Fruit fly (Drosophila melanogaster) whole organism, embryonic: ENCODE data around the gene CG12016.

Experiments
- ATbp ChIP-seq: fragments of 200-800 bp; sonication (Bioruptor generic); optimal IDR thresholded peaks from 2 replicates; lab custom pipeline; 2017; ENCODE audit warnings: missing biosample characterization, mild to moderate bottlenecking, missing genetic modification characterization, missing genetic modification reagents
- C15 ChIP-seq: fragments of 200-800 bp; sonication (Bioruptor generic); IDR thresholded peaks from 3 replicates; pipeline ENCODE4 v1.3.6; 2022; ENCODE audit warnings: missing biosample characterization, missing genetic modification characterization
- CG10321 ChIP-seq: fragments of 200-800 bp; sonication (Bioruptor generic); IDR thresholded peaks from 2 replicates; pipeline ENCODE4 v1.3.6; 2022; ENCODE audit warnings: missing biosample characterization, missing genetic modification characterization
- CG10431 ChIP-seq: fragments of 200-800 bp; sonication (Bioruptor generic); optimal IDR thresholded peaks from 3 replicates; lab custom pipeline; 2018; ENCODE audit warnings: missing biosample characterization, mild to moderate bottlenecking, missing genetic modification characterization
- CG10979 ChIP-seq: fragments of 200-800 bp; sonication (Bioruptor generic); optimal IDR thresholded peaks from 2 replicates; lab custom pipeline; 2018; ENCODE audit warnings: missing biosample characterization, mild to moderate bottlenecking, missing genetic modification characterization, moderate library complexity
- CG11695 ChIP-seq: fragments of 200-800 bp; sonication (Bioruptor generic); IDR thresholded peaks from 3 replicates; pipeline ENCODE4 v1.3.6; 2022; ENCODE audit warnings: missing biosample characterization, missing genetic modification characterization
- CG11696 ChIP-seq: fragments of 200-800 bp; sonication (Bioruptor generic); IDR thresholded peaks from 2 replicates; pipeline ENCODE4 v1.3.6; 2022; ENCODE audit warnings: missing biosample characterization, missing genetic modification characterization
- CG12299 ChIP-seq: fragments of 200-800 bp; sonication (Bioruptor generic); optimal IDR thresholded peaks from 2 replicates; lab custom pipeline; 2018; ENCODE audit warnings: missing biosample characterization, mild to moderate bottlenecking, missing genetic modification characterization
- CG14014 ChIP-seq: fragments of 200-800 bp; sonication (Bioruptor generic); IDR thresholded peaks from 2 replicates; pipeline ENCODE4 v1.3.6; 2022; ENCODE audit warnings: missing biosample characterization, missing genetic modification characterization
- CG14710 ChIP-seq: fragments of 200-800 bp; sonication (Bioruptor generic); optimal IDR thresholded peaks from 3 replicates; lab custom pipeline; 2019; ENCODE audit warnings: missing biosample characterization, mild to moderate bottlenecking, missing genetic modification characterization, moderate library complexity
- CG15601 ChIP-seq: fragments of 200-800 bp; sonication (Bioruptor generic); optimal IDR thresholded peaks from 3 replicates; lab custom pipeline; 2019; ENCODE audit warnings: missing biosample characterization, mild to moderate bottlenecking, missing genetic modification characterization, moderate library complexity
- CG1602 ChIP-seq: fragments of 200-800 bp; sonication (Bioruptor generic); optimal IDR thresholded peaks from 3 replicates; lab custom pipeline; 2016; ENCODE audit warnings: missing biosample characterization, missing genetic modification characterization
- CG1792 ChIP-seq: fragments of 200-800 bp; sonication (Bioruptor generic); optimal IDR thresholded peaks from 2 replicates; lab custom pipeline; 2016; ENCODE audit warnings: missing biosample characterization, missing genetic modification characterization
- CG18262 ChIP-seq: fragments of 200-800 bp; optimal IDR thresholded peaks from 3 replicates; lab custom pipeline; 2019; ENCODE audit warnings: missing biosample characterization, mild to moderate bottlenecking, missing genetic modification characterization, moderate library complexity
- CG1832 ChIP-seq: fragments of 200-800 bp; sonication (Bioruptor generic); optimal IDR thresholded peaks from 2 replicates; lab custom pipeline; 2017; ENCODE audit warnings: missing biosample characterization, mild to moderate bottlenecking, missing genetic modification characterization, inconsistent platforms
- CG2202 ChIP-seq: fragments of 200-800 bp; sonication (Bioruptor generic); optimal IDR thresholded peaks from 2 replicates; lab custom pipeline; 2018; ENCODE audit warnings: missing biosample characterization, mild to moderate bottlenecking, missing genetic modification characterization
- CG2875 ChIP-seq: fragments of 200-800 bp; sonication (Bioruptor generic); optimal IDR thresholded peaks from 2 replicates; lab custom pipeline; 2017; ENCODE audit warnings: missing biosample characterization, mild to moderate bottlenecking, missing genetic modification characterization, missing genetic modification reagents
- CG3065 ChIP-seq: fragments of 200-800 bp; sonication (Bioruptor generic); optimal IDR thresholded peaks from 2 replicates; lab custom pipeline; 2016; ENCODE audit warnings: missing biosample characterization, missing genetic modification characterization
- CG34422 ChIP-seq: fragments of 200-800 bp; sonication (Bioruptor generic); IDR thresholded peaks from 3 replicates; pipeline ENCODE4 v1.3.6; 2022; ENCODE audit warnings: missing biosample characterization, missing genetic modification characterization
- CG42726 ChIP-seq: fragments of 200-800 bp; sonication (Bioruptor generic); IDR thresholded peaks from 2 replicates; pipeline ENCODE4 v1.3.6; 2022; ENCODE audit warnings: missing biosample characterization, missing genetic modification characterization; ENCODE audit not compliant: partially characterized antibody
- CG6254 ChIP-seq: fragments of 200-800 bp; sonication (Bioruptor generic); optimal IDR thresholded peaks from 3 replicates; lab custom pipeline; 2017; ENCODE audit warnings: mild to moderate bottlenecking, missing biosample characterization, missing genetic modification reagents, missing genetic modification characterization
- CG6654 ChIP-seq: fragments of 200-800 bp; sonication (Bioruptor generic); optimal IDR thresholded peaks from 2 replicates; lab custom pipeline; 2017; ENCODE audit warnings: missing biosample characterization, mild to moderate bottlenecking, missing genetic modification characterization
- CG6791 ChIP-seq: fragments of 200-800 bp; sonication (Bioruptor generic); IDR thresholded peaks from 3 replicates; pipeline ENCODE4 v1.3.6; 2022; ENCODE audit warnings: missing biosample characterization, missing genetic modification characterization; ENCODE audit not compliant: partially characterized antibody
- CG8281 ChIP-seq: fragments of 200-800 bp; sonication (Bioruptor generic); optimal IDR thresholded peaks from 2 replicates; lab custom pipeline; 2018; ENCODE audit warnings: missing biosample characterization, mild to moderate bottlenecking, missing genetic modification characterization, moderate library complexity
- CG8765 ChIP-seq: fragments of 200-800 bp; sonication (Bioruptor generic); IDR thresholded peaks from 2 replicates; pipeline ENCODE4 v1.3.6; 2022; ENCODE audit warnings: missing biosample characterization, missing genetic modification characterization
- CG9797 ChIP-seq: fragments of 200-800 bp; sonication (Bioruptor generic); optimal IDR thresholded peaks from 3 replicates; lab custom pipeline; 2018; ENCODE audit warnings: missing biosample characterization, mild to moderate bottlenecking, missing genetic modification characterization
- CG9817 ChIP-seq: fragments of 200-800 bp; sonication (Bioruptor generic); optimal IDR thresholded peaks from 2 replicates; lab custom pipeline; 2018; ENCODE audit warnings: missing biosample characterization, mild to moderate bottlenecking, missing genetic modification characterization, moderate library complexity
- D19B ChIP-seq: fragments of 200-800 bp; sonication (Bioruptor generic); optimal IDR thresholded peaks from 2 replicates; lab custom pipeline; 2017; ENCODE audit warnings: missing biosample characterization, mild to moderate bottlenecking, missing genetic modification characterization
- Doc3 ChIP-seq: fragments of 200-800 bp; sonication (Bioruptor generic); IDR thresholded peaks from 3 replicates; pipeline ENCODE4 v1.3.6; 2022; ENCODE audit warnings: missing biosample characterization, missing genetic modification characterization; ENCODE audit not compliant: partially characterized antibody
- Dref ChIP-seq: fragments of 200-800 bp; sonication (Bioruptor generic); IDR thresholded peaks from 2 replicates; pipeline ENCODE4 v1.3.6; 2022; ENCODE audit warnings: missing biosample characterization, missing genetic modification characterization
- Ets65A ChIP-seq: fragments of 200-800 bp; sonication (Bioruptor generic); peaks from one replicate; lab custom pipeline; 2016; ENCODE audit warnings: missing biosample characterization, missing genetic modification characterization
- Max ChIP-seq: fragments of 200-800 bp; sonication (Bioruptor generic); optimal IDR thresholded peaks from 2 replicates; lab custom pipeline; 2016; ENCODE audit warnings: missing biosample characterization, mild to moderate bottlenecking, missing genetic modification characterization
- Opbp ChIP-seq: fragments of 200-800 bp; sonication (Bioruptor generic); IDR thresholded peaks from 3 replicates; pipeline ENCODE4 v1.3.6; 2022; ENCODE audit warnings: missing biosample characterization, missing genetic modification characterization; ENCODE audit not compliant: partially characterized antibody
- TFAM ChIP-seq: fragments of 200-800 bp; sonication (Bioruptor generic); optimal IDR thresholded peaks from 2 replicates; lab custom pipeline; 2017; ENCODE audit warnings: missing biosample characterization, missing genetic modification characterization, inconsistent platforms
- Tbp ChIP-seq: fragments of >200 bp; optimal IDR thresholded peaks from 2 replicates; lab custom pipeline; 2018; ENCODE audit warnings: missing biosample characterization, missing genetic modification characterization
- bcd ChIP-seq: fragments of 200-800 bp; sonication (Bioruptor generic); optimal IDR thresholded peaks from 2 replicates; lab custom pipeline; 2017; ENCODE audit warnings: missing biosample characterization, mild to moderate bottlenecking, missing genetic modification characterization
- dmrt11E ChIP-seq: fragments of 200-800 bp; sonication (Bioruptor generic); optimal IDR thresholded peaks from 3 replicates; lab custom pipeline; 2018; ENCODE audit warnings: missing biosample characterization, mild to moderate bottlenecking, missing genetic modification characterization, moderate library complexity
- fu2 ChIP-seq: fragments of 200-800 bp; sonication (Bioruptor generic); optimal IDR thresholded peaks from 2 replicates; lab custom pipeline; 2016; ENCODE audit warnings: missing biosample characterization, missing genetic modification characterization
- gem ChIP-seq: fragments of 200-800 bp; sonication (Bioruptor generic); optimal IDR thresholded peaks from 2 replicates; lab custom pipeline; 2019; ENCODE audit warnings: missing biosample characterization, mild to moderate bottlenecking, missing genetic modification characterization, moderate library complexity
- lbe ChIP-seq: fragments of 200-800 bp; sonication (Bioruptor generic); optimal IDR thresholded peaks from 2 replicates; lab custom pipeline; 2016; ENCODE audit warnings: missing biosample characterization, mild to moderate bottlenecking, missing genetic modification characterization
- maf-S ChIP-seq: fragments of 200-800 bp; sonication (Bioruptor generic); optimal IDR thresholded peaks from 2 replicates; lab custom pipeline; 2016; ENCODE audit warnings: missing biosample characterization, missing genetic modification characterization
- org-1 ChIP-seq: fragments of 200-800 bp; sonication (Bioruptor generic); optimal IDR thresholded peaks from 2 replicates; lab custom pipeline; 2017; ENCODE audit warnings: missing biosample characterization, missing genetic modification characterization
- peb ChIP-seq: fragments of 200-800 bp; sonication (Bioruptor generic); IDR thresholded peaks from 2 replicates; pipeline ENCODE4 v1.3.6; 2022; ENCODE audit warnings: missing biosample characterization, missing genetic modification characterization
- sens ChIP-seq: fragments of 200-800 bp; sonication (Bioruptor generic); peaks from one replicate; lab custom pipeline; 2016; ENCODE audit warnings: missing biosample characterization, missing genetic modification characterization
- seq ChIP-seq: fragments of 200-800 bp; sonication (Bioruptor generic); IDR thresholded peaks from 2 replicates; pipeline ENCODE4 v1.3.6; 2022; ENCODE audit warnings: missing biosample characterization, missing genetic modification characterization
- sim ChIP-seq: fragments of 200-800 bp; sonication (Bioruptor generic); IDR thresholded peaks from 2 replicates; pipeline ENCODE4 v1.3.6; 2022; ENCODE audit warnings: missing biosample characterization, missing genetic modification characterization
- sisA ChIP-seq: fragments of 200-800 bp; sonication (Bioruptor generic); IDR thresholded peaks from 2 replicates; pipeline ENCODE4 v1.3.6; 2022; ENCODE audit warnings: missing biosample characterization, missing genetic modification characterization
- sob ChIP-seq: fragments of 200-800 bp; sonication (Bioruptor generic); IDR thresholded peaks from 2 replicates; pipeline ENCODE4 v1.3.6; 2022; ENCODE audit warnings: missing biosample characterization, missing genetic modification characterization
- vnd ChIP-seq: fragments of 200-800 bp; sonication (Bioruptor generic); IDR thresholded peaks from 3 replicates; pipeline ENCODE4 v1.3.6; 2022; ENCODE audit warnings: missing biosample characterization, missing genetic modification characterization; ENCODE audit not compliant: partially characterized antibody

Gene CG12016

dm6 chr3L:3336368-3337164 is 17.2 kb downstream of the CG12016 start, which contains the start of the genes Drsl6 and kst (continued):
- no peak for TF ChIP-seq CG12299 (tag; lab: Kevin White, UChicago)
- no peak for TF ChIP-seq CG8765 (GFP tag; lab: Robert Waterston, UW)
- TF ChIP-seq CG11696 (GFP tag; lab: Robert Waterston, UW) = no peak
- TF ChIP-seq Max = no peak
- TF ChIP-seq sob (GFP tag; lab: Robert Waterston, UW) = peak; percentile 58; the same call in 1 of the 2 replicates
- peak; percentile 13 for TF ChIP-seq lbe
- TF ChIP-seq CG1602 (GFP tag; lab: Kevin White, UChicago) = no peak
- TF ChIP-seq D19B (GFP tag; lab: Kevin White, UChicago) = no peak
- no peak for TF ChIP-seq CG1792 (GFP tag; lab: Kevin White, UChicago)
- no peak for TF ChIP-seq CG9817 (tag; lab: Kevin White, UChicago)
- TF ChIP-seq CG42726 = peak; percentile 67; the same call in 1 of the 2 replicates
- 0 out of 3 replicates have a peak, but pooled peaks have one; percentile 9 for TF ChIP-seq C15 (GFP tag; lab: Robert Waterston, UW)
- peak; percentile 17 for TF ChIP-seq CG18262 (tag; lab: Kevin White, UChicago)
- peak; percentile 79 for TF ChIP-seq gem (tag; lab: Kevin White, UChicago)
- peak; percentile 29 for TF ChIP-seq maf-S (GFP tag; lab: Kevin White, UChicago)
- TF ChIP-seq CG6791 (GFP tag; lab: Robert Waterston, UW) = peak; percentile 62
- no peak for TF ChIP-seq CG6654 (GFP tag; lab: Kevin White, UChicago)
- no peak for TF ChIP-seq CG6254 (GFP tag; lab: Kevin White, UChicago)
- TF ChIP-seq sim (GFP tag; lab: Robert Waterston, UW) = no peak
- TF ChIP-seq Ets65A (GFP tag; lab: Kevin White, UChicago) = no peak
- peak; percentile 72 for TF ChIP-seq CG9797 (GFP tag; lab: Kevin White, UChicago)
- no peak for TF ChIP-seq peb (GFP tag; lab: Robert Waterston, UW)
- TF ChIP-seq TFAM (GFP tag; lab: Kevin White, UChicago) = no peak
- peak; percentile 0 for TF ChIP-seq ATbp (GFP tag; lab: Kevin White, UChicago)
- TF ChIP-seq CG2202 (tag; lab: Kevin White, UChicago) = peak; percentile 36
- peak; percentile 75 for TF ChIP-seq Dref
- TF ChIP-seq org-1 (GFP tag; lab: Kevin White, UChicago) = no peak
- TF ChIP-seq sens (GFP tag; lab: Kevin White, UChicago) = peak; percentile 83
- TF ChIP-seq sisA = no peak
- no peak for TF ChIP-seq Tbp
- peak; percentile 53; the same call in 1 of the 3 replicates for TF ChIP-seq CG34422 (GFP tag; lab: Robert Waterston, UW)
- no peak for TF ChIP-seq CG2875 (GFP tag; lab: Kevin White, UChicago)
- peak; percentile 70 for TF ChIP-seq Opbp
- no peak for TF ChIP-seq CG8281 (tag; lab: Kevin White, UChicago)
- no peak for TF ChIP-seq dmrt11E (tag; lab: Kevin White, UChicago)
- 0 out of 3 replicates have a peak, but pooled peaks have one; percentile 42 for TF ChIP-seq CG11695
- TF ChIP-seq seq (GFP tag; lab: Robert Waterston, UW) = no peak
- no peak for TF ChIP-seq fu2 (GFP tag; lab: Kevin White, UChicago)
- peak; percentile 23 for TF ChIP-seq CG14710
- 0 out of 2 replicates have a peak, but pooled peaks have one; percentile 20 for TF ChIP-seq CG10321 (GFP tag; lab: Robert Waterston, UW)
- no peak for TF ChIP-seq Doc3 (GFP tag; lab: Robert Waterston, UW)
- TF ChIP-seq vnd (GFP tag; lab: Robert Waterston, UW) = no peak
- no peak for TF ChIP-seq CG1832
- TF ChIP-seq CG10431 (GFP tag; lab: Kevin White, UChicago) = no peak
- no peak for TF ChIP-seq CG3065 (GFP tag; lab: Kevin White, UChicago)
- TF ChIP-seq CG15601 (tag; lab: Kevin White, UChicago) = peak; percentile 23
- TF ChIP-seq CG14014 = peak; percentile 12; the same call in 1 of the 2 replicates
- TF ChIP-seq bcd = peak; percentile 24
- TF ChIP-seq CG10979 = no peak
